Fruit fly (Drosophila melanogaster): ENCODE measurements around the gene MED14.

dm6 chr3L:623556-623955, 30.5 kb downstream of the MED14 start:
- no peak for TF ChIP-seq insv (optimal IDR thresholded peaks at IDR 0.05)
- no peak for TF ChIP-seq Myc (optimal IDR thresholded peaks at IDR 0.05)
- TF ChIP-seq psq (optimal IDR thresholded peaks at IDR 0.05) = no peak
